Worm (Caenorhabditis elegans) whole organism, L3 larva: ENCODE data around the gene K11D12.7.

Source experiments
- R02D3.7 ChIP-seq: fragments of 150-350 bp; optimal IDR thresholded peaks from 2 replicates; lab custom pipeline; 2014; ENCODE audit warnings: missing biosample characterization, missing genetic modification characterization
- ama-1 ChIP-seq: fragments of 150-350 bp; optimal IDR thresholded peaks from 2 replicates; lab custom pipeline; 2018
- nhr-25 ChIP-seq: sonication (generic microtip); optimal IDR thresholded peaks from 2 replicates; lab custom pipeline; 2017; ENCODE audit warnings: missing biosample characterization, missing genetic modification characterization
- unc-39 ChIP-seq: sonication (generic microtip); optimal IDR thresholded peaks from 4 replicates; lab custom pipeline; 2017; ENCODE audit warnings: missing biosample characterization, missing genetic modification characterization
- unc-62 ChIP-seq: fragments of 150-350 bp; sonication (generic microtip); optimal IDR thresholded peaks from 4 replicates; lab custom pipeline; 2014; ENCODE audit warnings: missing biosample characterization, missing genetic modification reagents, missing genetic modification characterization

DNA sequence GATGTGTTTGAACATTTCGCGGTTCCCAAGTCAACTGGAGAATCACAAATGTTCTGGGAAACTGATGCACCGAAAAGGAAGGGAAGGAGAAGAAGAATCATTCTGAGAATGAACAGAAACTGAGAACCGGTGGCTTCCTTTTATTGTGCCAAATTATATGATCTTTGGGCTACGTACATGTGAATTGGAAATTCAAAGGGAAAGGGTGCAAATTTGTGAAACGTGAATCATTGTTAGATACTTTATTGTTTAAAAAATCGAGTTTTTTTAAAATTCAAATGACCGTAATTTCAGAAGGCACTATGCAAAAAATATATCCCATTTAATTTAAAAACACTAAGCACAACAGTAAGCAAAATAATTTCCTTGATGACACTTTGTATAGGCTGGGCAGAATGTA is 1.2 kb downstream of the K11D12.7 start, which contains the start of gene K11D12.6:
- TF ChIP-seq unc-39 (tag; lab: Kevin White, UChicago) (no peak), ama-1 (no peak), R02D3.7 (tag; lab: Kevin White, UChicago) (no peak), unc-62 (GFP tag; lab: Kevin White, UChicago) (no peak), nhr-25 (tag; lab: Kevin White, UChicago) (no peak)
